Worm (Caenorhabditis elegans): ENCODE measurements around the gene F40F8.1.
A peak's percentile ranks its signal among the peaks of the same experiment; 100 is the strongest.

Gene F40F8.1

ce11 chrII:11176441-11176840 is 49.0 kb downstream of the F40F8.1 start:
- TF ChIP-seq eyg-1 (tag; optimal IDR thresholded peaks at IDR 0.05) = no peak
- TF ChIP-seq K02D7.2 (tag; optimal IDR thresholded peaks at IDR 0.05) = no peak
- no peak for TF ChIP-seq pros-1 (tag; optimal IDR thresholded peaks at IDR 0.05)
- TF ChIP-seq syd-9 (tag; optimal IDR thresholded peaks at IDR 0.05) = no peak
- no peak for TF ChIP-seq fkh-6 (tag; optimal IDR thresholded peaks at IDR 0.05)
- TF ChIP-seq ceh-31 (tag; optimal IDR thresholded peaks at IDR 0.05) = no peak
- TF ChIP-seq K09A11.1 (tag; optimal IDR thresholded peaks at IDR 0.05; ENCODE audit: insufficient read depth) = no peak
- TF ChIP-seq hlh-13 (GFP tag; optimal IDR thresholded peaks at IDR 0.05) = no peak
- peak; percentile 17 for TF ChIP-seq tbx-2 (tag; optimal IDR thresholded peaks at IDR 0.05)

ce11 chrII:11177376-11177775 is 49.9 kb downstream of the F40F8.1 start, which contains the start of gene F37H8.6:
Gene F37H8.6 (minus strand): TSS chrII:11177476.
- TF ChIP-seq F13H6.1 (tag; optimal IDR thresholded peaks at IDR 0.05) (no peak), gmeb-2 (tag; optimal IDR thresholded peaks at IDR 0.05) (no peak), mec-3 (tag; optimal IDR thresholded peaks at IDR 0.05; ENCODE audit: borderline replicate concordance) (no peak), tbx-7 (tag; optimal IDR thresholded peaks at IDR 0.05) (no peak), sdc-2 (tag; optimal IDR thresholded peaks at IDR 0.05) (no peak), T23F11.4 (GFP tag; optimal IDR thresholded peaks at IDR 0.05) (no peak), pat-9 (tag; optimal IDR thresholded peaks at IDR 0.05) (no peak), hlh-6 (tag; optimal IDR thresholded peaks at IDR 0.05) (no peak), npax-4 (tag; optimal IDR thresholded peaks at IDR 0.05) (no peak), ceh-18 (tag; optimal IDR thresholded peaks at IDR 0.05) (no peak), Y22D7AL.16 (tag; optimal IDR thresholded peaks at IDR 0.05) (no peak), ahr-1 (tag; optimal IDR thresholded peaks at IDR 0.05) (no peak), K02D7.2 (tag; optimal IDR thresholded peaks at IDR 0.05) (no peak), hlh-13 (GFP tag; optimal IDR thresholded peaks at IDR 0.05) (no peak), rnt-1 (tag; optimal IDR thresholded peaks at IDR 0.05) (no peak), pag-3 (tag; optimal IDR thresholded peaks at IDR 0.05; ENCODE audit: borderline replicate concordance) (no peak), che-1 (tag; optimal IDR thresholded peaks at IDR 0.05) (no peak), ama-1 (optimal IDR thresholded peaks at IDR 0.05) (no peak), pax-1 (tag; optimal IDR thresholded peaks at IDR 0.05) (no peak), madf-2 (tag; optimal IDR thresholded peaks at IDR 0.05) (no peak)

- TF ChIP-seq pha-2 (tag; optimal IDR thresholded peaks at IDR 0.05) = no peak
- no peak for TF ChIP-seq ceh-30 (tag; optimal IDR thresholded peaks at IDR 0.05)
- no peak for TF ChIP-seq elt-2 (tag; optimal IDR thresholded peaks at IDR 0.05)
- no peak for TF ChIP-seq ceh-9 (tag; optimal IDR thresholded peaks at IDR 0.05)
- TF ChIP-seq pros-1 (tag; optimal IDR thresholded peaks at IDR 0.05) = no peak
- no peak for TF ChIP-seq tbx-7 (tag; optimal IDR thresholded peaks at IDR 0.05)
- no peak for TF ChIP-seq nhr-11 (tag; optimal IDR thresholded peaks at IDR 0.05)
- TF ChIP-seq pax-1 (tag; optimal IDR thresholded peaks at IDR 0.05) = no peak
- TF ChIP-seq hlh-30 (tag; optimal IDR thresholded peaks at IDR 0.05; ENCODE audit: insufficient read depth) = no peak
- TF ChIP-seq hlh-15 (tag; optimal IDR thresholded peaks at IDR 0.05) = no peak
- no peak for TF ChIP-seq lim-6 (tag; optimal IDR thresholded peaks at IDR 0.05)
- no peak for TF ChIP-seq fkh-10 (GFP tag; optimal IDR thresholded peaks at IDR 0.05)
Measured at ce11 chrII:11178737-11179136, 51.3 kb downstream of the F40F8.1 start.

Data from whole organism, late embryonic.